Fruit fly (Drosophila melanogaster) Kc167 (cell line): ENCODE measurements around the gene CG33272.

Experiments
- Myc ChIP-seq: fragments of >200 bp; optimal IDR thresholded peaks from 2 replicates; lab custom pipeline; 2017; ENCODE audit warnings: missing external identifiers
- h ChIP-seq: fragments of >200 bp; optimal IDR thresholded peaks from 3 replicates; lab custom pipeline; 2018; ENCODE audit warnings: missing external identifiers
- ttk ChIP-seq: sonication (Bioruptor generic); optimal IDR thresholded peaks from 2 replicates; lab custom pipeline; 2017; ENCODE audit warnings: missing external identifiers

DNA sequence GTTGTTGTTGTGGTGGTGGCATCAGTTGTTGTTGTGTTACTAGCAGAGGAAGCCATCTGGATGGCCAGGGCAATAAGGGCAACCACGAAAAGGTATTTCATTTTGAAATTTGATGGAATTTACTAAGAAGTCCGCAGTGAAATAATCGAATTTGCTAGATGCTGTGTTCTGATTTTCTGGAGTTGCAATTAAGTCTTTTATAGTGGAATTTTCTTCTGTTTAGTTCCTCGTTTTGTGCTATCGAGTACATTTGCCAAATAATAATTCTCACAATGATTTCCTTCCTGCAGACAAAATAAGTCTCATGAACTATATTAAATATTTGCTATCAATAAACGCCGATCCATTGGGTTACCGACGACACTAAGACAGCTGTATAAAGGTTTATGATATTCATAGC, at the start of gene CG33272:
- TF ChIP-seq ttk (lab: Kevin White, UChicago) (no peak), Myc (lab: Kevin White, UChicago) (no peak), h (lab: Kevin White, UChicago) (no peak)
